Worm (Caenorhabditis elegans) whole organism, L4 larva: ENCODE results near the gene F19G12.3.

Experiments used
- F10B5.3 ChIP-seq: sonication (generic microtip); optimal IDR thresholded peaks from 2 replicates; lab custom pipeline; 2016; ENCODE audit warnings: mild to moderate bottlenecking, missing genetic modification characterization, missing compliant biosample characterization
- zip-11 ChIP-seq: fragments of 200-800 bp; sonication (Bioruptor generic); IDR thresholded peaks from 2 replicates; pipeline ENCODE4 v1.3.6; 2022; ENCODE audit warnings: missing genetic modification characterization, missing compliant biosample characterization

ce11 chrX:1395793-1396192 is 28.8 kb upstream of the F19G12.3 start:
- TF ChIP-seq zip-11 (GFP tag; lab: Robert Waterston, UW): no peak
- no peak for TF ChIP-seq F10B5.3
